Fruit fly (Drosophila melanogaster): ENCODE results near the gene Sap130.
A peak's percentile ranks its signal among the peaks of the same experiment; 100 is the strongest.

The Sap130 gene

dm6 chr3L:12861255-12861899, 55.7 kb downstream of the Sap130 start, which contains the start of gene CG32107:
CG32107 (minus strand) TSS chr3L:12861305.
- TF ChIP-seq CG33017 (tag; optimal IDR thresholded peaks at IDR 0.05) (peak; percentile 46), bab1 (GFP tag; optimal IDR thresholded peaks at IDR 0.05) (no peak), Clk (GFP tag; optimal IDR thresholded peaks at IDR 0.05) (no peak), CG7101 (tag; optimal IDR thresholded peaks at IDR 0.05) (peak; percentile 33), Hr96 (GFP tag; optimal IDR thresholded peaks at IDR 0.05) (no peak), Crg-1 (GFP tag; optimal IDR thresholded peaks at IDR 0.05) (no peak), kay (GFP tag; ENCODE audit: borderline replicate concordance) (peak; percentile 84), CG1620 (GFP tag; optimal IDR thresholded peaks at IDR 0.05) (no peak), cic (GFP tag; optimal IDR thresholded peaks at IDR 0.05) (peak; percentile 45), ovo (GFP tag; optimal IDR thresholded peaks at IDR 0.05) (no peak), CG5204 (GFP tag; optimal IDR thresholded peaks at IDR 0.05) (no peak), cnc (optimal IDR thresholded peaks at IDR 0.05) (no peak), Mnt (GFP tag; optimal IDR thresholded peaks at IDR 0.05) (no peak), tj (GFP tag; optimal IDR thresholded peaks at IDR 0.05) (no peak), CG14711 (tag; optimal IDR thresholded peaks at IDR 0.05) (peak; percentile 6), CG12768 (GFP tag; optimal IDR thresholded peaks at IDR 0.05) (no peak), CG7045 (GFP tag; optimal IDR thresholded peaks at IDR 0.05) (no peak), toe (GFP tag; optimal IDR thresholded peaks at IDR 0.05) (no peak), pad (GFP tag; optimal IDR thresholded peaks at IDR 0.05) (peak; percentile 23)

Measured in whole organism, adult.